Worm (Caenorhabditis elegans): Measurements from ENCODE around the gene F49C5.11.
"Not testable (repeated sequence)": the region's sequence is repeated elsewhere in the genome, so short reads cannot be mapped to it uniquely, and the experiment has no call there.

Gene F49C5.11

ce11 chrII:12535297-12535803, 20.3 kb upstream of the F49C5.11 start, which contains the start of gene nimk-1:
Gene nimk-1, plus strand, starts transcription at chrII:12535753.
- peak; percentile 64 for TF ChIP-seq dsc-1 (tag; optimal IDR thresholded peaks at IDR 0.05)
- TF ChIP-seq fos-1 (tag; optimal IDR thresholded peaks at IDR 0.05) = no peak

- not testable (repeated sequence) for TF ChIP-seq F16B12.6 (tag; optimal IDR thresholded peaks at IDR 0.05); tlp-1 (tag; optimal IDR thresholded peaks at IDR 0.05); nhr-85 (tag)
Observed at ce11 chrII:12536203-12536602, 19.5 kb upstream of the F49C5.11 start, which contains the start of gene F49C5.3. Gene F49C5.3, plus strand, starts transcription at chrII:12536503.

- no peak for TF ChIP-seq ceh-82 (tag; optimal IDR thresholded peaks at IDR 0.05)
- TF ChIP-seq aly-2 (tag; optimal IDR thresholded peaks at IDR 0.05) = no peak
- TF ChIP-seq nhr-90 (tag; optimal IDR thresholded peaks at IDR 0.05; ENCODE audit: poor library complexity) = no peak
- no peak for TF ChIP-seq hlh-17 (GFP tag; optimal IDR thresholded peaks at IDR 0.05; ENCODE audit: borderline replicate concordance)
- no peak for TF ChIP-seq lin-15B (tag; optimal IDR thresholded peaks at IDR 0.05)
- TF ChIP-seq ztf-4 (tag; optimal IDR thresholded peaks at IDR 0.05) = no peak
- no peak for TF ChIP-seq nhr-71 (tag; optimal IDR thresholded peaks at IDR 0.05)
- no peak for TF ChIP-seq elt-3 (tag; optimal IDR thresholded peaks at IDR 0.05)
- TF ChIP-seq nhr-77 (tag; optimal IDR thresholded peaks at IDR 0.05) = no peak
- TF ChIP-seq nhr-47 (tag; optimal IDR thresholded peaks at IDR 0.05) = no peak
- no peak for TF ChIP-seq dpl-1 (GFP tag; optimal IDR thresholded peaks at IDR 0.05)
- TF ChIP-seq hpl-2 (GFP tag; optimal IDR thresholded peaks at IDR 0.05) = no peak
Observed at ce11 chrII:12539395-12539794, 16.3 kb upstream of the F49C5.11 start.

DNA sequence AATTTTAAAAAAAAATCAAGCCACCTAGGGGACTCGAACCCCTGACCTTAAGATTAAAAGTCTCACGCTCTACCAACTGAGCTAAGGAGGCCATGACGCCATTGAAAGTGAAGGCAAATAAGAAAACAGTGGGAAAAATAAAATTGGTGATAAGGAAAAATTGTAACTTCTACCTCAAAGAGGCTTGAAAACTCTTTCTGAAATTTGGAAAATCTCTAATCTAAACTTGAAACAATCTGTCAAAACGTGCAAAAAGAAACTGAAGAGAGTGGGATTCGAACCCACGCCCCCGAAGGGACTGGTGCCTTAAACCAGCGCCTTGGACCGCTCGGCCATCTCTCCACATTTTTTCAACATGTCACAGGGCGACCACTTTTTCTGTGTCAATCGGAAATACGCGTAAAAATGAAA, 14.0 kb upstream of the F49C5.11 start:
- peak; percentile 18 for TF ChIP-seq snu-23 (GFP tag; optimal IDR thresholded peaks at IDR 0.05)
- TF ChIP-seq C16A3.4 (tag; optimal IDR thresholded peaks at IDR 0.05) = peak; percentile 7
- peak; percentile 15 for TF ChIP-seq nhr-47 (tag; optimal IDR thresholded peaks at IDR 0.05)
- TF ChIP-seq efl-1 (optimal IDR thresholded peaks at IDR 0.05) = peak in 1 of 2 experiments; percentile 2
- TF ChIP-seq efl-1 (GFP tag; optimal IDR thresholded peaks at IDR 0.05 in 1 of 2) = peak in 1 of 2 experiments; percentile 82
- TF ChIP-seq nhr-71 (tag; optimal IDR thresholded peaks at IDR 0.05) = peak; percentile 31
- peak; percentile 68 for TF ChIP-seq nhr-90 (tag; optimal IDR thresholded peaks at IDR 0.05; ENCODE audit: poor library complexity)
- TF ChIP-seq elt-2 (tag; optimal IDR thresholded peaks at IDR 0.05) = peak; percentile 24
- TF ChIP-seq lin-35 (GFP tag; optimal IDR thresholded peaks at IDR 0.05) = peak in 1 of 2 experiments; percentile 31
- TF ChIP-seq nhr-19 (GFP tag; conservative IDR thresholded peaks at IDR 0.05) = 0 out of 2 replicates have a peak, but pooled peaks have one; percentile 11

DNA sequence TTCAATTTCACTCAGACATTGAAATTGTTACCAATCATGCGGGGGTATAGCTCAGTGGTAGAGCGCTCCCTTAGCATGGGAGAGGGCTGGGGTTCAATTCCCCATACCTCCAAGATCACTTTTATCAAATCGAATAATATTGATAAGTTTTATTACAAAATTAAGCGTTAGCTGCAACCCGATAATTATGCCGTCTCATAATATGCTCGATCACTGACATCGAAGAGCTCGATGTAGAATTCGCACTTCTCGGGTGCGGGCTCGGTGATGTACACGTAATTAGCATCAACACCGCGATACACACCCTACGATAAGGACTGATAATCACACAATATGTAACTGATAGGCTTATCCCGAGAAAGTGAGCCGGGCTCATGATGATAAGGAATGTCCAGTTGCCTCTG, 13.1 kb upstream of the F49C5.11 start:
- no peak for TF ChIP-seq unc-130 (tag; optimal IDR thresholded peaks at IDR 0.05)
- peak; percentile 56 for TF ChIP-seq elt-2 (tag; optimal IDR thresholded peaks at IDR 0.05)

- TF ChIP-seq nhr-84 (tag; optimal IDR thresholded peaks at IDR 0.05) (no peak), pqm-1 (tag; optimal IDR thresholded peaks at IDR 0.05) (no peak)
Observed at ce11 chrII:12544533-12544932, 11.1 kb upstream of the F49C5.11 start, which contains the start of gene F49C5.9. Gene F49C5.9, minus strand, starts transcription at chrII:12544633.

DNA sequence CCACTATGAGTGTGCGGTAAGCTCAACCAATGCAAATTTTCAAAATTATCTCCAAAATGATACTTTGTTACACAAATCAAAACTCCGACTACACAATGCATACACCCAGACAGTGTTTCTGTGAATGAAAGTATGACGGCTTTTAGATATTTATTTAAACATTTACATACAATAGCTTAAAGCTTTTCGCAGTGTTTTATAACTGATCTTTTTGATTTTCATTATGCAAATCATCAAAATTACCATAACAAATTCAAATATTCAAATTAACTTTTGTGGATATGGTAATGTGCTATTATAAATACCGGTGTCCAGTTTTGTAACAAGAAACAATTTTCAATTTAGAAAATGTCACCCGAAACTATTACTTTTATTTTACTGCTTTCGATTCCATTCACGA, 9.3 kb upstream of the F49C5.11 start, which contains the start of the genes F49C5.5 and F49C5.10:
TSS of gene F49C5.5 (minus strand) at position 101 of the 400 bp plus-strand sequence.
TSS of gene F49C5.10 (plus strand) at position 344 of the 400 bp plus-strand sequence.
- no peak for TF ChIP-seq grh-1 (GFP tag; IDR thresholded peaks at IDR 0.05)
- TF ChIP-seq nhr-12 (tag; optimal IDR thresholded peaks at IDR 0.05) = no peak
- no peak for TF ChIP-seq hlh-17 (GFP tag; optimal IDR thresholded peaks at IDR 0.05; ENCODE audit: borderline replicate concordance)
- TF ChIP-seq ets-5 (GFP tag; IDR thresholded peaks at IDR 0.05) = no peak
- TF ChIP-seq lin-35 (GFP tag; optimal IDR thresholded peaks at IDR 0.05) = no peak
- no peak for TF ChIP-seq fos-1 (tag; optimal IDR thresholded peaks at IDR 0.05)
- no peak for TF ChIP-seq hlh-4 (tag; optimal IDR thresholded peaks at IDR 0.05)
- TF ChIP-seq lir-3 (tag; optimal IDR thresholded peaks at IDR 0.05; ENCODE audit: poor library complexity) = no peak
- TF ChIP-seq sox-4 (tag; optimal IDR thresholded peaks at IDR 0.05) = no peak
- no peak for TF ChIP-seq efl-1 (optimal IDR thresholded peaks at IDR 0.05)
- TF ChIP-seq efl-1 (GFP tag; optimal IDR thresholded peaks at IDR 0.05 in 1 of 2) = no peak
- TF ChIP-seq ztf-4 (tag; optimal IDR thresholded peaks at IDR 0.05) = no peak
- no peak for TF ChIP-seq ceh-63 (GFP tag; optimal IDR thresholded peaks at IDR 0.05)

Measured in whole organism, L1 larva.